Fruit fly (Drosophila melanogaster) whole organism, prepupa: ENCODE data around the gene PH4alphaNE3.

ENCODE experiments used
- CG10631 ChIP-seq: fragments of 200-800 bp; sonication (Bioruptor generic); optimal IDR thresholded peaks from 2 replicates; lab custom pipeline; 2016; ENCODE audit warnings: missing biosample characterization, missing genetic modification characterization
- CG11902 ChIP-seq: fragments of 200-800 bp; sonication (Bioruptor generic); optimal IDR thresholded peaks from 3 replicates; lab custom pipeline; 2016; ENCODE audit warnings: missing biosample characterization, missing genetic modification characterization
- CG16779 ChIP-seq: fragments of 200-800 bp; sonication (Bioruptor generic); optimal IDR thresholded peaks from 3 replicates; lab custom pipeline; 2017; ENCODE audit warnings: missing biosample characterization, mild to moderate bottlenecking, missing genetic modification characterization
- CG3032 ChIP-seq: fragments of 200-800 bp; optimal IDR thresholded peaks from 2 replicates; lab custom pipeline; 2019; ENCODE audit warnings: missing biosample characterization, mild to moderate bottlenecking, missing genetic modification characterization, moderate library complexity
- CG31627 ChIP-seq: fragments of 200-800 bp; sonication (Bioruptor generic); optimal IDR thresholded peaks from 3 replicates; lab custom pipeline; 2016; ENCODE audit warnings: missing biosample characterization, missing genetic modification characterization
- CG32006 ChIP-seq: fragments of 200-800 bp; sonication (Bioruptor generic); optimal IDR thresholded peaks from 3 replicates; lab custom pipeline; 2017; ENCODE audit warnings: missing biosample characterization, mild to moderate bottlenecking, missing genetic modification characterization
- CG34406 ChIP-seq: fragments of 200-800 bp; sonication (Bioruptor generic); optimal IDR thresholded peaks from 3 replicates; lab custom pipeline; 2016; ENCODE audit warnings: missing biosample characterization, missing genetic modification characterization
- CG3919 ChIP-seq: fragments of 200-800 bp; sonication (Bioruptor generic); optimal IDR thresholded peaks from 3 replicates; lab custom pipeline; 2016; ENCODE audit warnings: missing biosample characterization, missing genetic modification characterization
- CG4318 ChIP-seq: fragments of 200-800 bp; sonication (Bioruptor generic); optimal IDR thresholded peaks from 3 replicates; lab custom pipeline; 2017; ENCODE audit warnings: missing biosample characterization, mild to moderate bottlenecking, missing genetic modification characterization
- CG6163 ChIP-seq: fragments of 200-800 bp; sonication (Bioruptor generic); IDR thresholded peaks from 3 replicates; pipeline ENCODE4 v1.3.6; 2022; ENCODE audit warnings: missing biosample characterization, missing genetic modification characterization
- CG6792 ChIP-seq: fragments of 200-800 bp; sonication (Bioruptor generic); optimal IDR thresholded peaks from 3 replicates; lab custom pipeline; 2016; ENCODE audit warnings: missing biosample characterization, missing genetic modification characterization
- CG6808 ChIP-seq: fragments of 200-800 bp; sonication (Bioruptor generic); optimal IDR thresholded peaks from 3 replicates; lab custom pipeline; 2017; ENCODE audit warnings: missing biosample characterization, missing genetic modification characterization, mild to moderate bottlenecking, moderate library complexity, missing genetic modification reagents
- CG6854 ChIP-seq: fragments of 200-800 bp; sonication (Bioruptor generic); optimal IDR thresholded peaks from 2 replicates; lab custom pipeline; 2017; ENCODE audit warnings: missing biosample characterization, mild to moderate bottlenecking, missing genetic modification characterization
- CG7368 ChIP-seq: fragments of 200-800 bp; sonication (Bioruptor generic); optimal IDR thresholded peaks from 3 replicates; lab custom pipeline; 2016; ENCODE audit warnings: missing biosample characterization, missing genetic modification characterization
- CG8119 ChIP-seq: fragments of 200-800 bp; sonication (Bioruptor generic); IDR thresholded peaks from 3 replicates; pipeline ENCODE4 v1.3.6; 2022; ENCODE audit warnings: missing biosample characterization, missing genetic modification characterization
- CG8632 ChIP-seq: fragments of 200-800 bp; sonication (Bioruptor generic); optimal IDR thresholded peaks from 3 replicates; lab custom pipeline; 2016; ENCODE audit warnings: missing biosample characterization, missing genetic modification characterization
- Eip75B ChIP-seq: fragments of 200-800 bp; sonication (Bioruptor generic); optimal IDR thresholded peaks from 3 replicates; lab custom pipeline; 2016; ENCODE audit warnings: missing biosample characterization, missing genetic modification characterization
- Eip93F ChIP-seq: fragments of 200-800 bp; sonication (Bioruptor generic); optimal IDR thresholded peaks from 2 replicates; lab custom pipeline; 2016; ENCODE audit warnings: missing biosample characterization, mild to moderate bottlenecking, missing genetic modification characterization
- Ets96B ChIP-seq: fragments of 200-800 bp; optimal IDR thresholded peaks from 2 replicates; lab custom pipeline; 2019; ENCODE audit warnings: missing biosample characterization, mild to moderate bottlenecking, missing genetic modification characterization, moderate library complexity
- Gug ChIP-seq: fragments of 200-800 bp; sonication (Bioruptor generic); IDR thresholded peaks from 2 replicates; pipeline ENCODE4 v1.3.6; 2022; ENCODE audit warnings: missing biosample characterization, missing genetic modification characterization
- Hr38 ChIP-seq: sonication (Bioruptor generic); optimal IDR thresholded peaks from 2 replicates; lab custom pipeline; 2016; ENCODE audit warnings: missing biosample characterization, missing genetic modification characterization
- OdsH ChIP-seq: fragments of 200-800 bp; sonication (Bioruptor generic); optimal IDR thresholded peaks from 3 replicates; lab custom pipeline; 2016; ENCODE audit warnings: missing biosample characterization, missing genetic modification characterization
- achi ChIP-seq: fragments of 200-800 bp; sonication (Bioruptor generic); optimal IDR thresholded peaks from 3 replicates; lab custom pipeline; 2016; ENCODE audit warnings: missing biosample characterization, missing genetic modification characterization
- acj6 ChIP-seq: fragments of 200-800 bp; sonication (Bioruptor generic); optimal IDR thresholded peaks from 3 replicates; lab custom pipeline; 2016; ENCODE audit warnings: missing biosample characterization, missing genetic modification characterization
- esn ChIP-seq: fragments of 200-800 bp; sonication (Bioruptor generic); optimal IDR thresholded peaks from 2 replicates; lab custom pipeline; 2016; ENCODE audit warnings: missing biosample characterization, mild to moderate bottlenecking, missing genetic modification characterization, moderate library complexity
- fd59A ChIP-seq: fragments of 200-800 bp; sonication (Bioruptor generic); optimal IDR thresholded peaks from 2 replicates; lab custom pipeline; 2017; ENCODE audit warnings: missing biosample characterization, mild to moderate bottlenecking, missing genetic modification characterization, missing genetic modification reagents
- fd85E ChIP-seq: fragments of 200-800 bp; sonication (Bioruptor generic); optimal IDR thresholded peaks from 3 replicates; lab custom pipeline; 2016; ENCODE audit warnings: missing biosample characterization, missing genetic modification characterization
- fkh ChIP-seq: fragments of 200-800 bp; sonication (Bioruptor generic); optimal IDR thresholded peaks from 3 replicates; lab custom pipeline; 2017; ENCODE audit warnings: missing biosample characterization, mild to moderate bottlenecking, missing genetic modification characterization, moderate library complexity
- lz ChIP-seq: fragments of 200-800 bp; sonication (Bioruptor generic); optimal IDR thresholded peaks from 3 replicates; lab custom pipeline; 2016; ENCODE audit warnings: missing biosample characterization, missing genetic modification characterization
- net ChIP-seq: fragments of 200-800 bp; sonication (Bioruptor generic); optimal IDR thresholded peaks from 3 replicates; lab custom pipeline; 2016; ENCODE audit warnings: missing biosample characterization, missing genetic modification characterization
- spab ChIP-seq: fragments of 200-800 bp; sonication (Bioruptor generic); optimal IDR thresholded peaks from 2 replicates; lab custom pipeline; 2017; ENCODE audit warnings: missing biosample characterization, mild to moderate bottlenecking, missing genetic modification characterization, missing genetic modification reagents
- ss ChIP-seq, 2 experiments: fragments of 200-800 bp; sonication (Bioruptor generic); optimal IDR thresholded peaks; 2 replicates in 1 of 2; 3 replicates in 1 of 2; lab custom pipeline; 2017 to 2018; ENCODE audit warnings: mild to moderate bottlenecking in 2 of 2, missing biosample characterization in 2 of 2, missing genetic modification characterization in 2 of 2, moderate library complexity in 1 of 2
- svp ChIP-seq: fragments of 200-800 bp; sonication (Bioruptor generic); peaks from one replicate; lab custom pipeline; 2016; ENCODE audit warnings: missing biosample characterization, missing genetic modification characterization
- topi ChIP-seq: fragments of 200-800 bp; sonication (Bioruptor generic); optimal IDR thresholded peaks from 3 replicates; lab custom pipeline; 2016; ENCODE audit warnings: missing biosample characterization, missing genetic modification characterization
- vri ChIP-seq: fragments of 200-800 bp; sonication (Bioruptor generic); optimal IDR thresholded peaks from 3 replicates; lab custom pipeline; 2016; ENCODE audit warnings: missing biosample characterization, mild to moderate bottlenecking, missing genetic modification characterization

The PH4alphaNE3 gene

dm6 chr3R:30570554-30571141 is 33.3 kb upstream of the PH4alphaNE3 start (continued):
- TF ChIP-seq CG31627 (GFP tag; lab: Kevin White, UChicago), result peak; percentile 92
- peak; percentile 82 for TF ChIP-seq CG4318 (GFP tag; lab: Kevin White, UChicago)
- TF ChIP-seq topi, result peak; percentile 93
- TF ChIP-seq CG3032 (tag; lab: Kevin White, UChicago), result peak; percentile 90
- peak; percentile 93 for TF ChIP-seq CG3919 (GFP tag; lab: Kevin White, UChicago)
- peak; percentile 75 for TF ChIP-seq Eip93F (GFP tag; lab: Kevin White, UChicago)
- TF ChIP-seq CG8119 (GFP tag; lab: Robert Waterston, UW), result peak; percentile 92
- TF ChIP-seq esn, result peak; percentile 96
- TF ChIP-seq spab (GFP tag; lab: Kevin White, UChicago), result peak; percentile 83
- TF ChIP-seq CG6792, result peak; percentile 92
- peak; percentile 90 for TF ChIP-seq acj6
- TF ChIP-seq CG6163 (GFP tag; lab: Robert Waterston, UW), result peak; percentile 97; the same call in 2 of the 3 replicates
- TF ChIP-seq OdsH (GFP tag; lab: Kevin White, UChicago), result peak; percentile 93
- TF ChIP-seq CG32006 (GFP tag; lab: Kevin White, UChicago), result peak; percentile 90
- TF ChIP-seq CG11902 (GFP tag; lab: Kevin White, UChicago), result peak; percentile 81
- peak; percentile 96 for TF ChIP-seq svp (GFP tag; lab: Kevin White, UChicago)
- peak; percentile 88 for TF ChIP-seq CG34406 (GFP tag; lab: Kevin White, UChicago)
- TF ChIP-seq CG16779 (tag; lab: Kevin White, UChicago), result peak; percentile 78
- peak; percentile 90 for TF ChIP-seq achi
- peak; percentile 69 for TF ChIP-seq fd85E (GFP tag; lab: Kevin White, UChicago)

- TF ChIP-seq CG8632 (GFP tag; lab: Kevin White, UChicago) (no peak), fkh (GFP tag; lab: Kevin White, UChicago) (peak; percentile 37)
Observed at dm6 chr3R:30579129-30579528, 24.9 kb upstream of the PH4alphaNE3 start, which contains the start of gene CG9702. Gene CG9702 (plus strand): TSS chr3R:30579429.

DNA sequence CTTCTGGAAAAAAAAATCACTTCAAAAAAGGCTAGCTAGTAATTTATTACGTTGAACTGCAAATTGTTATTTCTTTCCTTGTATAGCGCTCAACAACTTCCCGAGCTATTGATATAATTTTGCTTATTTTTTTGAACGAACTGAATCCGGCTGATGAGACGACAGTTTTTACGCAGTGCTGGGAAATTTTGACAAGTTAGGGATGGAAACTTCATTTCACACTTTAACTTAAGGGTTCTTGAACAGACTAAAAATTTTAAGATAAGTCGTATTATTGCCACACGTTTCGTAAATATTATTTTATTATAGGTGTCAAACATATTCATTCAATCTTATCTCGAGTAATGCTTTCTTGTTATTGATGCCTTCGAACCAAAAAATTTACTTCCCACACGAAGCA is 20.4 kb upstream of the PH4alphaNE3 start, which contains the start of gene Rpt6R:
TSS of gene Rpt6R (minus strand) at position 156 of the 400 bp plus-strand sequence.
- TF ChIP-seq CG6854 (no peak), lz (GFP tag; lab: Kevin White, UChicago) (no peak), ss (GFP tag; optimal IDR thresholded peaks at IDR 0.05; lab: Kevin White, UChicago) (no peak), CG3032 (tag; lab: Kevin White, UChicago) (no peak), Ets96B (tag; lab: Kevin White, UChicago) (no peak), CG10631 (no peak), fd59A (no peak), Hr38 (GFP tag; lab: Kevin White, UChicago) (no peak), topi (no peak), Eip75B (no peak), CG6808 (GFP tag; lab: Kevin White, UChicago) (no peak), CG7368 (GFP tag; lab: Kevin White, UChicago) (no peak)

DNA sequence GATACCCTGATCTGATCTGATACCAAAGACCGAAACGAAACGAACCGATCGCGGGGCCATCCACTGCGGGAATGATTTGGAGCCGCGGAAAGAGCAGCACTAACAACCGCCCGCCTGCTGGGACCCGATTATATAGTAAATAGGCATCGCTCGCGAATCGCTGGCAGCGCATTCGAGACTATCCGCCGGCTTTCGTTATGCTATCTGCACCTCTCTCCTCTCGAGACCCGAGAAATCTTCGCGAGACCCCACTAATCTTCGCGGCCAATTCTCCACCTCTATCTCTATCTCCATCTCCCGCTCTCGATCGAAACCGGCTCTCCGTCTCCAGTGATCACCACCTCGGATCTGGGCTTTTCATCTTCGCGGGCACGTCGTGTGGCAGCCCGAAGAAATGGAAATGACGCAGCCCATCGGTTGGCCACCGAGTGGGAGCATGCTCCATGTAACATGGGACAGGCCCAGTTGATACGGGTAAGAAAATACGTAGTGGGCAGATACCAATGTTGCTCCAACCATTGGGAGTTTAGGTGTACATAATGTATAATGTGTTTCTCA is 16.7 kb upstream of the PH4alphaNE3 start, which contains the start of gene CG9717:
TSS of gene CG9717 (minus strand) at position 107 of the 558 bp plus-strand sequence.
- peak; percentile 84 for TF ChIP-seq svp (GFP tag; lab: Kevin White, UChicago)
- TF ChIP-seq Gug (GFP tag; lab: Robert Waterston, UW), result no peak
- TF ChIP-seq net, result no peak
- TF ChIP-seq vri (GFP tag; lab: Kevin White, UChicago), result no peak
- TF ChIP-seq, all 60 proteins: peak for 1
